Fruit fly (Drosophila melanogaster) whole organism, embryonic: Measurements from ENCODE around the gene Bet3.

Experiments used
- Asciz ChIP-seq: fragments of 200-800 bp; sonication (Bioruptor generic); optimal IDR thresholded peaks from 2 replicates; lab custom pipeline; 2017; ENCODE audit warnings: missing biosample characterization, mild to moderate bottlenecking, missing genetic modification characterization, missing genetic modification reagents
- Atf-2 ChIP-seq: fragments of 200-800 bp; sonication (Bioruptor generic); optimal IDR thresholded peaks from 2 replicates; lab custom pipeline; 2016; ENCODE audit warnings: missing biosample characterization, missing genetic modification characterization
- Blimp-1 ChIP-seq: fragments of 200-800 bp; sonication (Bioruptor generic); optimal IDR thresholded peaks from 3 replicates; lab custom pipeline; 2018; ENCODE audit warnings: missing biosample characterization, missing genetic modification characterization, mild to moderate bottlenecking, moderate library complexity, missing genetic modification reagents
- CG10147 ChIP-seq: fragments of 200-800 bp; sonication (Bioruptor generic); optimal IDR thresholded peaks from 2 replicates; lab custom pipeline; 2019; ENCODE audit warnings: missing biosample characterization, mild to moderate bottlenecking, missing genetic modification characterization, moderate library complexity
- CG10366 ChIP-seq: fragments of 200-800 bp; sonication (Bioruptor generic); IDR thresholded peaks from 2 replicates; pipeline ENCODE4 v1.3.6; 2022; ENCODE audit warnings: missing biosample characterization, missing genetic modification characterization
- CG12155 ChIP-seq: fragments of 200-800 bp; sonication (Bioruptor generic); optimal IDR thresholded peaks from 3 replicates; lab custom pipeline; 2016; ENCODE audit warnings: missing biosample characterization, missing genetic modification characterization
- CG12299 ChIP-seq: fragments of 200-800 bp; sonication (Bioruptor generic); optimal IDR thresholded peaks from 2 replicates; lab custom pipeline; 2018; ENCODE audit warnings: missing biosample characterization, mild to moderate bottlenecking, missing genetic modification characterization
- CG13775 ChIP-seq: fragments of 200-800 bp; sonication (Bioruptor generic); optimal IDR thresholded peaks from 3 replicates; lab custom pipeline; 2017; ENCODE audit warnings: missing biosample characterization, mild to moderate bottlenecking, missing genetic modification characterization
- CG14710 ChIP-seq: fragments of 200-800 bp; sonication (Bioruptor generic); optimal IDR thresholded peaks from 3 replicates; lab custom pipeline; 2019; ENCODE audit warnings: missing biosample characterization, mild to moderate bottlenecking, missing genetic modification characterization, moderate library complexity
- CG15269 ChIP-seq: fragments of 200-800 bp; sonication (Bioruptor generic); optimal IDR thresholded peaks from 2 replicates; lab custom pipeline; 2018; ENCODE audit warnings: missing biosample characterization, mild to moderate bottlenecking, missing genetic modification characterization, moderate library complexity
- CG15601 ChIP-seq: fragments of 200-800 bp; sonication (Bioruptor generic); optimal IDR thresholded peaks from 3 replicates; lab custom pipeline; 2019; ENCODE audit warnings: missing biosample characterization, mild to moderate bottlenecking, missing genetic modification characterization, moderate library complexity
- CG17359 ChIP-seq: fragments of 200-800 bp; sonication (Bioruptor generic); optimal IDR thresholded peaks from 3 replicates; lab custom pipeline; 2018; ENCODE audit warnings: missing biosample characterization, mild to moderate bottlenecking, missing genetic modification characterization, moderate library complexity
- CG18011 ChIP-seq: fragments of 200-800 bp; sonication (Bioruptor generic); optimal IDR thresholded peaks from 2 replicates; lab custom pipeline; 2017; ENCODE audit warnings: missing biosample characterization, missing genetic modification characterization, mild to moderate bottlenecking, moderate library complexity, missing genotype
- CG18476 ChIP-seq: fragments of 200-800 bp; sonication (Bioruptor generic); optimal IDR thresholded peaks from 2 replicates; lab custom pipeline; 2016; ENCODE audit warnings: missing biosample characterization, mild to moderate bottlenecking, missing genetic modification characterization
- CG18599 ChIP-seq: fragments of 200-800 bp; sonication (Bioruptor generic); optimal IDR thresholded peaks from 3 replicates; lab custom pipeline; 2017; ENCODE audit warnings: missing biosample characterization, missing genetic modification characterization, mild to moderate bottlenecking, moderate library complexity, missing genetic modification reagents
- CG2116 ChIP-seq: fragments of 200-800 bp; sonication (Bioruptor generic); optimal IDR thresholded peaks from 3 replicates; lab custom pipeline; 2018; ENCODE audit warnings: missing biosample characterization, mild to moderate bottlenecking, missing genetic modification characterization
- CG6254 ChIP-seq: fragments of 200-800 bp; sonication (Bioruptor generic); optimal IDR thresholded peaks from 3 replicates; lab custom pipeline; 2017; ENCODE audit warnings: mild to moderate bottlenecking, missing biosample characterization, missing genetic modification reagents, missing genetic modification characterization
- CG7786 ChIP-seq: fragments of 200-800 bp; sonication (Bioruptor generic); optimal IDR thresholded peaks from 2 replicates; lab custom pipeline; 2016; ENCODE audit warnings: missing biosample characterization, missing genetic modification characterization
- CG7839 ChIP-seq: fragments of 200-800 bp; sonication (Bioruptor generic); optimal IDR thresholded peaks from 3 replicates; lab custom pipeline; 2018; ENCODE audit warnings: missing biosample characterization, mild to moderate bottlenecking, missing genetic modification characterization, moderate library complexity
- CG7928 ChIP-seq: fragments of 200-800 bp; sonication (Bioruptor generic); optimal IDR thresholded peaks from 2 replicates; lab custom pipeline; 2017; ENCODE audit warnings: missing biosample characterization, mild to moderate bottlenecking, missing genetic modification characterization
- CG9437 ChIP-seq: fragments of 200-800 bp; sonication (Bioruptor generic); optimal IDR thresholded peaks from 2 replicates; lab custom pipeline; 2018; ENCODE audit warnings: missing biosample characterization, mild to moderate bottlenecking, missing genetic modification characterization
- CrebB ChIP-seq: fragments of 200-800 bp; sonication (Bioruptor generic); optimal IDR thresholded peaks from 3 replicates; lab custom pipeline; 2018; ENCODE audit warnings: missing biosample characterization, mild to moderate bottlenecking, missing genetic modification characterization
- Hr51 ChIP-seq, 2 experiments: fragments of 200-800 bp; sonication (Bioruptor generic); optimal IDR thresholded peaks; 2 replicates in 1 of 2; 3 replicates in 1 of 2; lab custom pipeline; 2016 to 2018; ENCODE audit warnings: missing biosample characterization in 2 of 2, missing genetic modification characterization in 2 of 2, mild to moderate bottlenecking in 1 of 2, moderate library complexity in 1 of 2
- Hr78 ChIP-seq, 2 experiments: fragments of 200-800 bp in 1 of 2; fragments of >200 bp in 1 of 2; sonication (Bioruptor generic) in 1 of 2; optimal IDR thresholded peaks; 2 replicates each; lab custom pipeline; 2017 to 2019; ENCODE audit warnings: missing biosample characterization in 2 of 2, missing genetic modification characterization in 2 of 2, mild to moderate bottlenecking in 1 of 2, moderate library complexity in 1 of 2
- Max ChIP-seq: fragments of 200-800 bp; sonication (Bioruptor generic); optimal IDR thresholded peaks from 2 replicates; lab custom pipeline; 2016; ENCODE audit warnings: missing biosample characterization, mild to moderate bottlenecking, missing genetic modification characterization
- NC2β ChIP-seq: fragments of 200-800 bp; sonication (Bioruptor generic); optimal IDR thresholded peaks from 2 replicates; lab custom pipeline; 2016; ENCODE audit warnings: missing biosample characterization, missing genetic modification characterization
- Oli ChIP-seq: fragments of 200-800 bp; sonication (Bioruptor generic); optimal IDR thresholded peaks from 2 replicates; lab custom pipeline; 2018; ENCODE audit warnings: missing biosample characterization, mild to moderate bottlenecking, missing genetic modification characterization, moderate library complexity
- Sox102F ChIP-seq: fragments of 200-800 bp; sonication (Bioruptor generic); optimal IDR thresholded peaks from 2 replicates; lab custom pipeline; 2018; ENCODE audit warnings: missing biosample characterization, mild to moderate bottlenecking, missing genetic modification characterization, moderate library complexity
- br ChIP-seq: fragments of >200 bp; optimal IDR thresholded peaks from 2 replicates; lab custom pipeline; 2017
- btn ChIP-seq: fragments of 200-800 bp; sonication (Bioruptor generic); optimal IDR thresholded peaks from 2 replicates; lab custom pipeline; 2016; ENCODE audit warnings: missing biosample characterization, missing genetic modification characterization
- chn ChIP-seq: fragments of 200-800 bp; sonication (Bioruptor generic); optimal IDR thresholded peaks from 2 replicates; lab custom pipeline; 2016; ENCODE audit warnings: missing biosample characterization, missing genetic modification characterization
- dmrt99B ChIP-seq: fragments of 200-800 bp; sonication (Bioruptor generic); optimal IDR thresholded peaks from 2 replicates; lab custom pipeline; 2018; ENCODE audit warnings: missing biosample characterization, mild to moderate bottlenecking, missing genetic modification characterization, moderate library complexity
- exex ChIP-seq: fragments of 200-800 bp; sonication (Bioruptor generic); optimal IDR thresholded peaks from 4 replicates; lab custom pipeline; 2018; ENCODE audit warnings: missing biosample characterization, mild to moderate bottlenecking, missing genetic modification characterization, moderate library complexity
- gcm ChIP-seq: fragments of 200-800 bp; sonication (Bioruptor generic); optimal IDR thresholded peaks from 2 replicates; lab custom pipeline; 2019; ENCODE audit warnings: missing biosample characterization, mild to moderate bottlenecking, missing genetic modification characterization, moderate library complexity
- gfzf ChIP-seq: fragments of 200-800 bp; sonication (Bioruptor generic); optimal IDR thresholded peaks from 2 replicates; lab custom pipeline; 2016; ENCODE audit warnings: missing biosample characterization, mild to moderate bottlenecking, missing genetic modification characterization, moderate library complexity
- grau ChIP-seq: fragments of 200-800 bp; optimal IDR thresholded peaks from 3 replicates; lab custom pipeline; 2019; ENCODE audit warnings: missing biosample characterization, mild to moderate bottlenecking, missing genetic modification characterization, moderate library complexity
- ham ChIP-seq: fragments of 200-800 bp; sonication (Bioruptor generic); IDR thresholded peaks from 2 replicates; pipeline ENCODE4 v1.3.6; 2022; ENCODE audit warnings: missing biosample characterization, missing genetic modification characterization
- ind ChIP-seq: fragments of 200-800 bp; sonication (Bioruptor generic); optimal IDR thresholded peaks from 3 replicates; lab custom pipeline; 2016; ENCODE audit warnings: missing biosample characterization, missing genetic modification characterization
- kah ChIP-seq: fragments of 200-800 bp; sonication (Bioruptor generic); optimal IDR thresholded peaks from 2 replicates; lab custom pipeline; 2018; ENCODE audit warnings: missing biosample characterization, mild to moderate bottlenecking, missing genetic modification characterization
- lab ChIP-seq: fragments of 200-800 bp; sonication (Bioruptor generic); optimal IDR thresholded peaks from 3 replicates; lab custom pipeline; 2017; ENCODE audit warnings: missing biosample characterization, missing genetic modification characterization, mild to moderate bottlenecking, moderate library complexity, missing genetic modification reagents
- nom ChIP-seq: fragments of 200-800 bp; sonication (Bioruptor generic); optimal IDR thresholded peaks from 2 replicates; lab custom pipeline; 2017; ENCODE audit warnings: missing biosample characterization, missing genetic modification characterization, mild to moderate bottlenecking, moderate library complexity, missing genetic modification reagents
- otp ChIP-seq: fragments of 200-800 bp; sonication (Bioruptor generic); IDR thresholded peaks from 3 replicates; pipeline ENCODE4, ENCODE4 v1.3.6; 2022; ENCODE audit warnings: missing biosample characterization, missing genetic modification characterization
- scrt ChIP-seq: fragments of 200-800 bp; sonication (Bioruptor generic); optimal IDR thresholded peaks from 2 replicates; lab custom pipeline; 2018; ENCODE audit warnings: missing biosample characterization, mild to moderate bottlenecking, missing genetic modification characterization, moderate library complexity
- sens ChIP-seq: fragments of 200-800 bp; sonication (Bioruptor generic); peaks from one replicate; lab custom pipeline; 2016; ENCODE audit warnings: missing biosample characterization, missing genetic modification characterization
- sr ChIP-seq: fragments of 200-800 bp; sonication (Bioruptor generic); IDR thresholded peaks from 3 replicates; pipeline ENCODE4 v1.3.6; 2022; ENCODE audit warnings: missing biosample characterization, missing genetic modification characterization
- stwl ChIP-seq: fragments of 200-800 bp; sonication (Bioruptor generic); optimal IDR thresholded peaks from 3 replicates; lab custom pipeline; 2018; ENCODE audit warnings: missing biosample characterization, mild to moderate bottlenecking, missing genetic modification characterization, moderate library complexity
- unpg ChIP-seq: fragments of 200-800 bp; sonication (Bioruptor generic); optimal IDR thresholded peaks from 3 replicates; lab custom pipeline; 2018; ENCODE audit warnings: missing biosample characterization, mild to moderate bottlenecking, missing genetic modification characterization, moderate library complexity
- vvl ChIP-seq: fragments of 200-800 bp; sonication (Bioruptor generic); IDR thresholded peaks from 2 replicates; pipeline ENCODE4 v1.3.6; 2022; ENCODE audit warnings: missing biosample characterization, missing genetic modification characterization

Bet3 gene

dm6 chr3L:9425838-9426237 is 16.2 kb downstream of the Bet3 start (continued):
- TF ChIP-seq sr (GFP tag; lab: Robert Waterston, UW) (peak; percentile 19; the same call in 1 of the 3 replicates), Blimp-1 (GFP tag; lab: Kevin White, UChicago) (peak; percentile 9), gfzf (no peak), stwl (tag; lab: Kevin White, UChicago) (peak; percentile 37), vvl (peak; percentile 76), exex (no peak), CG18599 (GFP tag; lab: Kevin White, UChicago) (peak; percentile 23), Sox102F (GFP tag; lab: Kevin White, UChicago) (peak; percentile 32), CG17359 (tag; lab: Kevin White, UChicago) (peak; percentile 35), CG7786 (GFP tag; lab: Kevin White, UChicago) (no peak), grau (tag; lab: Kevin White, UChicago) (peak; percentile 35), Atf-2 (GFP tag; lab: Kevin White, UChicago) (no peak), otp (GFP tag; lab: Robert Waterston, UW) (no peak), chn (GFP tag; lab: Kevin White, UChicago) (no peak)

dm6 chr3L:9424528-9424911 is 17.5 kb downstream of the Bet3 start:
- peak; percentile 15 for TF ChIP-seq Asciz (GFP tag; lab: Kevin White, UChicago)
- peak; percentile 6 for TF ChIP-seq nom
- TF ChIP-seq sens (GFP tag; lab: Kevin White, UChicago): peak; percentile 74
- TF ChIP-seq CG9437 (GFP tag; lab: Kevin White, UChicago): peak; percentile 38
- TF ChIP-seq CG18476 (GFP tag; lab: Kevin White, UChicago): peak; percentile 41
- TF ChIP-seq CG15269 (tag; lab: Kevin White, UChicago): peak; percentile 70
- TF ChIP-seq CG2116: peak; percentile 43
- TF ChIP-seq unpg (GFP tag; lab: Kevin White, UChicago): peak; percentile 65
- peak; percentile 12 for TF ChIP-seq CG12155
- no peak for TF ChIP-seq CG7928 (GFP tag; lab: Kevin White, UChicago)
- peak; percentile 33 for TF ChIP-seq gcm (GFP tag; lab: Kevin White, UChicago)
- TF ChIP-seq Max: peak; percentile 4
- peak; percentile 2 for TF ChIP-seq Oli (tag; lab: Kevin White, UChicago)
- peak; percentile 23 for TF ChIP-seq scrt (GFP tag; lab: Kevin White, UChicago)
- TF ChIP-seq btn (GFP tag; lab: Kevin White, UChicago): no peak
- TF ChIP-seq CG10366 (GFP tag; lab: Robert Waterston, UW): peak; percentile 80
- TF ChIP-seq br (lab: Kevin White, UChicago): no peak
- TF ChIP-seq CG13775 (GFP tag; lab: Kevin White, UChicago): peak; percentile 20
- peak; percentile 27 for TF ChIP-seq CG14710 (tag; lab: Kevin White, UChicago)
- peak; percentile 36 for TF ChIP-seq CG7839 (tag; lab: Kevin White, UChicago)
- peak; percentile 47 for TF ChIP-seq CG18599 (GFP tag; lab: Kevin White, UChicago)
- TF ChIP-seq dmrt99B (tag; lab: Kevin White, UChicago): peak; percentile 23
- TF ChIP-seq CG12299: peak; percentile 56
- TF ChIP-seq kah (GFP tag; lab: Kevin White, UChicago): peak; percentile 23
- peak; percentile 35 for TF ChIP-seq CG17359 (tag; lab: Kevin White, UChicago)
- TF ChIP-seq ham (GFP tag; lab: Robert Waterston, UW): no peak
- TF ChIP-seq lab: peak; percentile 38
- peak; percentile 1 for TF ChIP-seq CG6254 (GFP tag; lab: Kevin White, UChicago)
- TF ChIP-seq NC2β: no peak
- peak in 1 of 2 experiments; percentile 71 for TF ChIP-seq Hr51 (GFP tag; optimal IDR thresholded peaks at IDR 0.05; lab: Kevin White, UChicago)
- TF ChIP-seq Hr78 (GFP tag; optimal IDR thresholded peaks at IDR 0.05; lab: Kevin White, UChicago): no peak
- TF ChIP-seq otp (GFP tag; lab: Robert Waterston, UW): no peak
- peak; percentile 39 for TF ChIP-seq CG15601 (tag; lab: Kevin White, UChicago)
- TF ChIP-seq CrebB: peak; percentile 21
- TF ChIP-seq ind: peak; percentile 24
- TF ChIP-seq CG10147: peak; percentile 22
- peak; percentile 15 for TF ChIP-seq CG18011 (GFP tag; lab: Kevin White, UChicago)
